Fruit fly (Drosophila melanogaster) S2 (cell line): ENCODE results near the gene drn.

Source experiments
- CG8478 ChIP-seq: fragments of >200 bp; optimal IDR thresholded peaks from 2 replicates; lab custom pipeline; 2018
- CTCF ChIP-seq, 2 experiments: fragments of >200 bp; optimal IDR thresholded peaks; 2 replicates each; lab custom pipeline; 2018

dm6 chr3R:9394385-9395042, 54.5 kb downstream of the drn start, which contains the start of gene FER:
- TF ChIP-seq CTCF (optimal IDR thresholded peaks at IDR 0.05; lab: Kevin White, UChicago): no peak
- no peak for TF ChIP-seq CG8478 (lab: Kevin White, UChicago)
